Worm (Caenorhabditis elegans) whole organism, midembryonic: ENCODE data around the gene rom-2.

Experiments used
- T22C8.4 ChIP-seq: fragments of 200-800 bp; sonication (Bioruptor generic); IDR thresholded peaks from 2 replicates; pipeline ENCODE4 v1.3.6; 2022; ENCODE audit warnings: missing genetic modification characterization, missing compliant biosample characterization
- cog-1 ChIP-seq: sonication (generic microtip); optimal IDR thresholded peaks from 2 replicates; lab custom pipeline; 2016; ENCODE audit warnings: missing genetic modification characterization, missing compliant biosample characterization
- med-1 ChIP-seq: sonication (generic microtip); optimal IDR thresholded peaks from 2 replicates; lab custom pipeline; 2017; ENCODE audit warnings: missing genetic modification characterization, mild to moderate bottlenecking, missing compliant biosample characterization, antibody characterized with exemption, missing genetic modification reagents; ENCODE audit not compliant: insufficient read depth
- ztf-23 ChIP-seq: fragments of 200-800 bp; sonication (Bioruptor generic); IDR thresholded peaks from 2 replicates; pipeline ENCODE4 v1.3.6; 2022; ENCODE audit warnings: missing genetic modification reagents, missing genetic modification characterization, missing compliant biosample characterization

DNA sequence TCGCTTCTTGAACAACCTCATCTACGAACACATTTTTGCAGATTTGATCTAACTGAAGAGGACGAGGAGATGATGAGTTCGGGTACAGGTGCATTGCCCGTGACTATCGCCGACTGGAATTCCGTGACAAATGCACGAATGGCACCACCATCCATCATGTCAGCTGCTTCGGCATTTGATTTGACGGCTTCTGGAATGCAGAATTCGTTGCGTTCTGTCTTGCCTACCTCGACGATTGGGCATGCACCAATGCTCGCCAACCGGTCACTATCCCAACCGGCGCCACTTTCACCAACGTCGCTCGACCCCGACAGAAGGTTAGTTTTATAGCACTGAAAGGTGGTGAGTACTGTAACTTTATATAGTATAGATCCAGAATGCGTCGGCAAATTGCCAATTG, 28.0 kb upstream of the rom-2 start:
- TF ChIP-seq med-1 (GFP tag; lab: Kevin White, UChicago) (no peak), T22C8.4 (GFP tag; lab: Robert Waterston, UW) (no peak), ztf-23 (GFP tag; lab: Robert Waterston, UW) (no peak), cog-1 (tag; lab: Kevin White, UChicago) (no peak)
